Fruit fly (Drosophila melanogaster) whole organism, prepupa: ENCODE results near the gene CG31560.

Experiments
- CG34406 ChIP-seq: fragments of 200-800 bp; sonication (Bioruptor generic); optimal IDR thresholded peaks from 3 replicates; lab custom pipeline; 2016; ENCODE audit warnings: missing biosample characterization, missing genetic modification characterization
- CG8632 ChIP-seq: fragments of 200-800 bp; sonication (Bioruptor generic); optimal IDR thresholded peaks from 3 replicates; lab custom pipeline; 2016; ENCODE audit warnings: missing biosample characterization, missing genetic modification characterization
- CG9139 ChIP-seq: fragments of 200-800 bp; sonication (Bioruptor generic); optimal IDR thresholded peaks from 3 replicates; lab custom pipeline; 2017; ENCODE audit warnings: missing biosample characterization, mild to moderate bottlenecking, missing genetic modification characterization
- Eip75B ChIP-seq: fragments of 200-800 bp; sonication (Bioruptor generic); optimal IDR thresholded peaks from 3 replicates; lab custom pipeline; 2016; ENCODE audit warnings: missing biosample characterization, missing genetic modification characterization
- Eip78C ChIP-seq: fragments of 200-800 bp; sonication (Bioruptor generic); peaks from one replicate; lab custom pipeline; 2016; ENCODE audit warnings: missing biosample characterization, missing genetic modification characterization
- Gug ChIP-seq: fragments of 200-800 bp; sonication (Bioruptor generic); IDR thresholded peaks from 2 replicates; pipeline ENCODE4 v1.3.6; 2022; ENCODE audit warnings: missing biosample characterization, missing genetic modification characterization
- Lpt ChIP-seq: fragments of 200-800 bp; sonication (Bioruptor generic); optimal IDR thresholded peaks from 3 replicates; lab custom pipeline; 2016; ENCODE audit warnings: missing biosample characterization, missing genetic modification characterization
- Met ChIP-seq: fragments of 200-800 bp; sonication (Bioruptor generic); optimal IDR thresholded peaks from 3 replicates; lab custom pipeline; 2016; ENCODE audit warnings: missing biosample characterization, missing genetic modification characterization

- no peak for TF ChIP-seq Eip75B
- TF ChIP-seq Eip78C (GFP tag; lab: Kevin White, UChicago) = no peak
- TF ChIP-seq CG8632 (GFP tag; lab: Kevin White, UChicago) = no peak
- no peak for TF ChIP-seq CG34406 (GFP tag; lab: Kevin White, UChicago)
- TF ChIP-seq Met (GFP tag; lab: Kevin White, UChicago) = no peak
- TF ChIP-seq Lpt (GFP tag; lab: Kevin White, UChicago) = no peak
- no peak for TF ChIP-seq CG9139 (GFP tag; lab: Kevin White, UChicago)
- TF ChIP-seq Gug (GFP tag; lab: Robert Waterston, UW) = no peak
These were observed 31.9 kb downstream of the CG31560 start, which contains the start of gene CG17917 for dm6 chr3R:6341668-6342067.
